Worm (Caenorhabditis elegans) whole organism, late embryonic: ENCODE measurements around the gene C02F5.12.

ENCODE experiments used
- C08G9.2 ChIP-seq: sonication (generic microtip); optimal IDR thresholded peaks from 2 replicates; lab custom pipeline; 2016; ENCODE audit warnings: mild to moderate bottlenecking, missing genetic modification characterization, moderate library complexity, missing compliant biosample characterization
- F13H6.1 ChIP-seq: sonication (generic microtip); optimal IDR thresholded peaks from 2 replicates; lab custom pipeline; 2016; ENCODE audit warnings: missing genetic modification characterization, missing compliant biosample characterization
- ama-1 ChIP-seq: fragments of 150-350 bp; optimal IDR thresholded peaks from 2 replicates; lab custom pipeline; 2014
- ceh-2 ChIP-seq: sonication (generic microtip); optimal IDR thresholded peaks from 2 replicates; lab custom pipeline; 2016; ENCODE audit warnings: missing genotype, missing genetic modification characterization, missing compliant biosample characterization
- dmd-4 ChIP-seq: sonication (generic microtip); optimal IDR thresholded peaks from 2 replicates; lab custom pipeline; 2016; ENCODE audit warnings: borderline replicate concordance, missing genetic modification characterization, missing compliant biosample characterization
- ets-4 ChIP-seq: sonication (generic microtip); optimal IDR thresholded peaks from 2 replicates; lab custom pipeline; 2016; ENCODE audit warnings: missing genetic modification characterization, missing compliant biosample characterization
- eyg-1 ChIP-seq: sonication (generic microtip); optimal IDR thresholded peaks from 2 replicates; lab custom pipeline; 2016; ENCODE audit warnings: missing genotype, missing genetic modification characterization, missing compliant biosample characterization
- nfya-1 ChIP-seq: sonication (generic microtip); optimal IDR thresholded peaks from 2 replicates; lab custom pipeline; 2017; ENCODE audit warnings: missing genetic modification characterization, mild to moderate bottlenecking, missing compliant biosample characterization, antibody characterized with exemption, moderate library complexity
- nhr-11 ChIP-seq: fragments of 150-350 bp; optimal IDR thresholded peaks from 2 replicates; lab custom pipeline; 2014; ENCODE audit warnings: missing biosample characterization, missing genetic modification characterization
- npax-4 ChIP-seq: sonication (generic microtip); optimal IDR thresholded peaks from 2 replicates; lab custom pipeline; 2016; ENCODE audit warnings: missing genetic modification characterization, missing compliant biosample characterization
- tbx-2 ChIP-seq: sonication (generic microtip); optimal IDR thresholded peaks from 2 replicates; lab custom pipeline; 2016; ENCODE audit warnings: missing genetic modification characterization, missing compliant biosample characterization
- unc-86 ChIP-seq: sonication (generic microtip); optimal IDR thresholded peaks from 2 replicates; lab custom pipeline; 2016; ENCODE audit warnings: missing genetic modification characterization, missing compliant biosample characterization

- no peak for TF ChIP-seq ama-1 (lab: Kevin White, UChicago)
- no peak for TF ChIP-seq F13H6.1
- TF ChIP-seq eyg-1 (tag; lab: Kevin White, UChicago) = no peak
- TF ChIP-seq C08G9.2 (tag; lab: Kevin White, UChicago) = no peak
- no peak for TF ChIP-seq ceh-2
- TF ChIP-seq npax-4 = no peak
- TF ChIP-seq tbx-2 (tag; lab: Kevin White, UChicago) = no peak
- no peak for TF ChIP-seq ets-4 (tag; lab: Kevin White, UChicago)
- no peak for TF ChIP-seq unc-86
- TF ChIP-seq dmd-4 = no peak
- no peak for TF ChIP-seq nhr-11 (tag; lab: Kevin White, UChicago)
- TF ChIP-seq nfya-1 (tag; lab: Kevin White, UChicago) = no peak
These were observed 36.0 kb upstream of the C02F5.12 start, which contains the start of gene mig-10 for ce11 chrIII:8278801-8279200.
